Worm (Caenorhabditis elegans) whole organism, late embryonic: Measurements from ENCODE around the gene ceeh-1.

Experiments
- C38D4.7 ChIP-seq: fragments of 200-800 bp; sonication (Bioruptor generic); optimal IDR thresholded peaks from 2 replicates; lab custom pipeline; 2018; ENCODE audit warnings: mild to moderate bottlenecking, missing genetic modification characterization, moderate library complexity, missing compliant biosample characterization
- F13H6.1 ChIP-seq: sonication (generic microtip); optimal IDR thresholded peaks from 2 replicates; lab custom pipeline; 2016; ENCODE audit warnings: missing genetic modification characterization, missing compliant biosample characterization
- K02D7.2 ChIP-seq: sonication (generic microtip); optimal IDR thresholded peaks from 2 replicates; lab custom pipeline; 2017; ENCODE audit warnings: mild to moderate bottlenecking, missing genetic modification characterization, missing compliant biosample characterization
- K09A11.1 ChIP-seq: sonication (generic microtip); optimal IDR thresholded peaks from 2 replicates; lab custom pipeline; 2017; ENCODE audit warnings: antibody characterized with exemption, mild to moderate bottlenecking, missing genetic modification characterization, missing compliant biosample characterization; ENCODE audit not compliant: insufficient read depth
- T23F11.4 ChIP-seq: fragments of 200-800 bp; sonication (Bioruptor generic); optimal IDR thresholded peaks from 2 replicates; lab custom pipeline; 2018; ENCODE audit warnings: mild to moderate bottlenecking, missing genetic modification characterization, missing compliant biosample characterization
- Y22D7AL.16 ChIP-seq: sonication (generic microtip); optimal IDR thresholded peaks from 2 replicates; lab custom pipeline; 2016; ENCODE audit warnings: missing genetic modification characterization, missing compliant biosample characterization
- ahr-1 ChIP-seq: sonication (generic microtip); optimal IDR thresholded peaks from 2 replicates; lab custom pipeline; 2016; ENCODE audit warnings: missing genetic modification characterization, missing compliant biosample characterization
- ama-1 ChIP-seq: fragments of 150-350 bp; optimal IDR thresholded peaks from 2 replicates; lab custom pipeline; 2014
- ceh-14 ChIP-seq: sonication (generic microtip); optimal IDR thresholded peaks from 2 replicates; lab custom pipeline; 2016; ENCODE audit warnings: missing genotype, missing genetic modification characterization, missing compliant biosample characterization
- ceh-18 ChIP-seq: sonication (generic microtip); optimal IDR thresholded peaks from 2 replicates; lab custom pipeline; 2016; ENCODE audit warnings: missing genetic modification characterization, missing compliant biosample characterization
- ceh-30 ChIP-seq: fragments of 150-350 bp; optimal IDR thresholded peaks from 2 replicates; lab custom pipeline; 2014; ENCODE audit warnings: missing biosample characterization, missing genetic modification characterization
- ceh-34 ChIP-seq: sonication (generic microtip); optimal IDR thresholded peaks from 2 replicates; lab custom pipeline; 2016; ENCODE audit warnings: mild to moderate bottlenecking, missing genetic modification characterization, missing compliant biosample characterization
- ceh-45 ChIP-seq: fragments of 200-800 bp; sonication (Bioruptor generic); IDR thresholded peaks from 2 replicates; pipeline ENCODE4 v1.3.6; 2022; ENCODE audit warnings: missing genetic modification reagents, missing genetic modification characterization, missing compliant biosample characterization
- ceh-48 ChIP-seq: sonication (generic microtip); optimal IDR thresholded peaks from 2 replicates; lab custom pipeline; 2016; ENCODE audit warnings: missing genetic modification characterization, inconsistent platforms, missing compliant biosample characterization
- ceh-9 ChIP-seq: sonication (generic microtip); optimal IDR thresholded peaks from 2 replicates; lab custom pipeline; 2016; ENCODE audit warnings: mild to moderate bottlenecking, missing genetic modification characterization, inconsistent platforms, missing compliant biosample characterization
- che-1 ChIP-seq: sonication (generic microtip); optimal IDR thresholded peaks from 2 replicates; lab custom pipeline; 2016; ENCODE audit warnings: mild to moderate bottlenecking, missing genetic modification characterization, missing compliant biosample characterization
- dmd-4 ChIP-seq: sonication (generic microtip); optimal IDR thresholded peaks from 2 replicates; lab custom pipeline; 2016; ENCODE audit warnings: borderline replicate concordance, missing genetic modification characterization, missing compliant biosample characterization
- elt-2 ChIP-seq: sonication (generic microtip); optimal IDR thresholded peaks from 2 replicates; lab custom pipeline; 2016; ENCODE audit warnings: missing genetic modification reagents, missing genetic modification characterization, missing compliant biosample characterization
- ets-4 ChIP-seq: sonication (generic microtip); optimal IDR thresholded peaks from 2 replicates; lab custom pipeline; 2016; ENCODE audit warnings: missing genetic modification characterization, missing compliant biosample characterization
- fax-1 ChIP-seq: sonication (generic microtip); optimal IDR thresholded peaks from 2 replicates; lab custom pipeline; 2016; ENCODE audit warnings: missing genotype, missing genetic modification characterization, missing compliant biosample characterization
- fkh-10 ChIP-seq: fragments of 150-350 bp; optimal IDR thresholded peaks from 2 replicates; lab custom pipeline; 2014; ENCODE audit warnings: missing biosample characterization, missing genetic modification reagents, missing genetic modification characterization
- gmeb-2 ChIP-seq: sonication (generic microtip); optimal IDR thresholded peaks from 2 replicates; lab custom pipeline; 2016; ENCODE audit warnings: missing genetic modification characterization, inconsistent platforms, missing compliant biosample characterization
- hlh-15 ChIP-seq: sonication (generic microtip); optimal IDR thresholded peaks from 2 replicates; lab custom pipeline; 2016; ENCODE audit warnings: missing genetic modification characterization, missing compliant biosample characterization
- hlh-30 ChIP-seq: sonication (generic microtip); optimal IDR thresholded peaks from 2 replicates; lab custom pipeline; 2017; ENCODE audit warnings: antibody characterized with exemption, missing genetic modification characterization, missing compliant biosample characterization; ENCODE audit not compliant: insufficient read depth
- hlh-8 ChIP-seq: sonication (generic microtip); optimal IDR thresholded peaks from 2 replicates; lab custom pipeline; 2016; ENCODE audit warnings: missing genotype, missing genetic modification characterization, missing compliant biosample characterization
- lim-6 ChIP-seq: sonication (generic microtip); optimal IDR thresholded peaks from 2 replicates; lab custom pipeline; 2016; ENCODE audit warnings: missing genetic modification characterization, missing compliant biosample characterization
- madf-2 ChIP-seq: sonication (generic microtip); optimal IDR thresholded peaks from 2 replicates; lab custom pipeline; 2017; ENCODE audit warnings: missing genetic modification characterization, missing compliant biosample characterization
- mec-3 ChIP-seq: sonication (generic microtip); optimal IDR thresholded peaks from 2 replicates; lab custom pipeline; 2016; ENCODE audit warnings: borderline replicate concordance, missing genetic modification characterization, missing compliant biosample characterization
- nfya-1 ChIP-seq: sonication (generic microtip); optimal IDR thresholded peaks from 2 replicates; lab custom pipeline; 2017; ENCODE audit warnings: missing genetic modification characterization, mild to moderate bottlenecking, missing compliant biosample characterization, antibody characterized with exemption, moderate library complexity
- nhr-232 ChIP-seq: sonication (generic microtip); optimal IDR thresholded peaks from 2 replicates; lab custom pipeline; 2016; ENCODE audit warnings: missing genetic modification characterization, missing compliant biosample characterization
- npax-4 ChIP-seq: sonication (generic microtip); optimal IDR thresholded peaks from 2 replicates; lab custom pipeline; 2016; ENCODE audit warnings: missing genetic modification characterization, missing compliant biosample characterization
- odd-2 ChIP-seq: sonication (generic microtip); optimal IDR thresholded peaks from 2 replicates; lab custom pipeline; 2017; ENCODE audit warnings: antibody characterized with exemption, mild to moderate bottlenecking, missing genetic modification characterization, missing compliant biosample characterization
- pag-3 ChIP-seq: sonication (generic microtip); optimal IDR thresholded peaks from 2 replicates; lab custom pipeline; 2016; ENCODE audit warnings: missing compliant biosample characterization, missing genetic modification characterization, borderline replicate concordance
- pat-9 ChIP-seq: fragments of 200-800 bp; sonication (Bioruptor generic); optimal IDR thresholded peaks from 2 replicates; lab custom pipeline; 2018; ENCODE audit warnings: mild to moderate bottlenecking, missing genetic modification characterization, moderate library complexity, missing compliant biosample characterization
- pax-1 ChIP-seq: fragments of 150-350 bp; optimal IDR thresholded peaks from 2 replicates; lab custom pipeline; 2014; ENCODE audit warnings: missing biosample characterization, missing genetic modification characterization
- pha-4 ChIP-seq: fragments of 150-350 bp; optimal IDR thresholded peaks from 2 replicates; lab custom pipeline; 2018; ENCODE audit warnings: missing biosample characterization, missing genetic modification reagents, missing genetic modification characterization
- pqm-1 ChIP-seq: sonication (generic microtip); optimal IDR thresholded peaks from 2 replicates; lab custom pipeline; 2016; ENCODE audit warnings: missing genetic modification characterization, missing compliant biosample characterization
- pros-1 ChIP-seq: fragments of 150-350 bp; optimal IDR thresholded peaks from 2 replicates; lab custom pipeline; 2014; ENCODE audit warnings: missing biosample characterization, missing genetic modification reagents, missing genetic modification characterization
- ref-2 ChIP-seq: sonication (generic microtip); optimal IDR thresholded peaks from 2 replicates; lab custom pipeline; 2016; ENCODE audit warnings: missing genetic modification characterization, missing compliant biosample characterization
- rnt-1 ChIP-seq: sonication (generic microtip); optimal IDR thresholded peaks from 2 replicates; lab custom pipeline; 2016; ENCODE audit warnings: missing genetic modification characterization, missing compliant biosample characterization
- sdc-2 ChIP-seq: sonication (generic microtip); optimal IDR thresholded peaks from 2 replicates; lab custom pipeline; 2016; ENCODE audit warnings: missing genotype, missing genetic modification characterization, missing compliant biosample characterization
- sox-2 ChIP-seq: fragments of 200-800 bp; sonication (Bioruptor generic); IDR thresholded peaks from 2 replicates; pipeline ENCODE4 v1.3.6; 2022; ENCODE audit warnings: missing genetic modification reagents, missing genetic modification characterization, missing compliant biosample characterization
- sox-4 ChIP-seq: sonication (generic microtip); optimal IDR thresholded peaks from 2 replicates; lab custom pipeline; 2017; ENCODE audit warnings: mild to moderate bottlenecking, missing genetic modification characterization, inconsistent platforms, missing compliant biosample characterization
- tbx-7 ChIP-seq: sonication (generic microtip); optimal IDR thresholded peaks from 2 replicates; lab custom pipeline; 2016; ENCODE audit warnings: missing genotype, missing genetic modification characterization, missing compliant biosample characterization
- ttx-3 ChIP-seq: sonication (generic microtip); optimal IDR thresholded peaks from 2 replicates; lab custom pipeline; 2016; ENCODE audit warnings: missing genetic modification reagents, missing genetic modification characterization, missing compliant biosample characterization
- unc-42 ChIP-seq: sonication (generic microtip); optimal IDR thresholded peaks from 2 replicates; lab custom pipeline; 2016; ENCODE audit warnings: missing genotype, missing genetic modification characterization, missing compliant biosample characterization
- zip-5 ChIP-seq: sonication (generic microtip); optimal IDR thresholded peaks from 2 replicates; lab custom pipeline; 2016; ENCODE audit warnings: missing genetic modification characterization, missing compliant biosample characterization
- ztf-16 ChIP-seq: sonication (generic microtip); optimal IDR thresholded peaks from 2 replicates; lab custom pipeline; 2017; ENCODE audit warnings: missing genetic modification characterization, missing compliant biosample characterization

The ceeh-1 gene

ce11 chrIII:794984-795596 is 37.0 kb downstream of the ceeh-1 start, which contains the start of gene trpp-11:
Gene trpp-11 (plus strand): TSS chrIII:795136.
- no peak for TF ChIP-seq hlh-30 (tag; lab: Kevin White, UChicago)
- no peak for TF ChIP-seq ref-2
- TF ChIP-seq ceh-34 (tag; lab: Kevin White, UChicago): no peak
- no peak for TF ChIP-seq elt-2 (tag; lab: Kevin White, UChicago)
- TF ChIP-seq K02D7.2 (tag; lab: Kevin White, UChicago): no peak
- TF ChIP-seq che-1 (tag; lab: Kevin White, UChicago): no peak
- no peak for TF ChIP-seq unc-42 (tag; lab: Kevin White, UChicago)
- TF ChIP-seq hlh-15 (tag; lab: Kevin White, UChicago): no peak

DNA sequence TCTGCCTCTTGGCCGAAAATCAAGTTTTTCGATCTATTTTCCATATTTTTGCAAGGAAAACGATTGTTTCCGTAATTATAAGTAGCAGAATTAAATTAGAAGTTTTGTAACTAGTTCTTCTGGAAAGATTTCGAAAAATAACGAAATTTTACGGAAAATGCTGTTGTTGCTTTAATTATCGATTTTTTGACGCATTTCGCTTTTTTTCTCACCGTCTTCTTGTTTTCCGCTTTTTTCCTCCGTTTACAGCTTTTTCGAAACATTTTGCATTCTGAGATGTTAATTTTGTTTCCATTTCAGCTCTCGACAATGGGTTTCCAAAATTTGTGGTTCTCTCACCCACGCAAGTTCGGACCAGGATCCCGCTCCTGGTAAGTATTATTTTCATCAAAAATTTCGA is 38.1 kb downstream of the ceeh-1 start, which contains the start of gene rps-29:
Gene rps-29, plus strand, starts transcription at position 301 of the 400 bp plus-strand sequence.
- no peak for TF ChIP-seq ceh-30 (tag; lab: Kevin White, UChicago)
- peak; percentile 30 for TF ChIP-seq ceh-48 (tag; lab: Kevin White, UChicago)

ce11 chrIII:793595-793994 is 38.5 kb downstream of the ceeh-1 start, which contains the start of gene snt-2:
Gene snt-2 (minus strand): TSS chrIII:793733.
- no peak for TF ChIP-seq nhr-232 (tag; lab: Kevin White, UChicago)
- no peak for TF ChIP-seq ztf-16 (tag; lab: Kevin White, UChicago)
- TF ChIP-seq mec-3: no peak
- no peak for TF ChIP-seq sdc-2 (tag; lab: Kevin White, UChicago)
- no peak for TF ChIP-seq sox-2
- TF ChIP-seq ceh-18 (tag; lab: Kevin White, UChicago): peak; percentile 17
- TF ChIP-seq ceh-14: no peak
- TF ChIP-seq sox-4 (tag; lab: Kevin White, UChicago): no peak
- TF ChIP-seq Y22D7AL.16 (tag; lab: Kevin White, UChicago): no peak
- TF ChIP-seq pros-1: peak; percentile 8
- TF ChIP-seq hlh-15 (tag; lab: Kevin White, UChicago): no peak
- TF ChIP-seq pat-9 (tag; lab: Kevin White, UChicago): no peak
- peak; percentile 38 for TF ChIP-seq elt-2 (tag; lab: Kevin White, UChicago)
- no peak for TF ChIP-seq K09A11.1
- no peak for TF ChIP-seq rnt-1 (tag; lab: Kevin White, UChicago)
- TF ChIP-seq dmd-4 (tag; lab: Kevin White, UChicago): no peak
- no peak for TF ChIP-seq madf-2
- TF ChIP-seq zip-5 (tag; lab: Kevin White, UChicago): no peak
- no peak for TF ChIP-seq ttx-3 (tag; lab: Kevin White, UChicago)
- no peak for TF ChIP-seq fax-1 (tag; lab: Kevin White, UChicago)
- no peak for TF ChIP-seq hlh-8 (tag; lab: Kevin White, UChicago)
- TF ChIP-seq pax-1: peak; percentile 19
- TF ChIP-seq odd-2: no peak
- TF ChIP-seq fkh-10: no peak
- TF ChIP-seq ceh-9 (tag; lab: Kevin White, UChicago): no peak
- TF ChIP-seq ceh-48 (tag; lab: Kevin White, UChicago): no peak
- no peak for TF ChIP-seq pag-3 (tag; lab: Kevin White, UChicago)
- no peak for TF ChIP-seq ets-4 (tag; lab: Kevin White, UChicago)
- TF ChIP-seq F13H6.1 (tag; lab: Kevin White, UChicago): no peak
- no peak for TF ChIP-seq che-1 (tag; lab: Kevin White, UChicago)
- no peak for TF ChIP-seq tbx-7
- TF ChIP-seq pha-4 (tag; lab: Kevin White, UChicago): no peak
- no peak for TF ChIP-seq ahr-1 (tag; lab: Kevin White, UChicago)
- TF ChIP-seq K02D7.2 (tag; lab: Kevin White, UChicago): no peak
- no peak for TF ChIP-seq gmeb-2 (tag; lab: Kevin White, UChicago)
- TF ChIP-seq ama-1 (lab: Kevin White, UChicago): no peak
- TF ChIP-seq C38D4.7 (GFP tag; lab: Kevin White, UChicago): no peak
- peak; percentile 87 for TF ChIP-seq nfya-1 (tag; lab: Kevin White, UChicago)
- peak; percentile 31 for TF ChIP-seq unc-42 (tag; lab: Kevin White, UChicago)
- TF ChIP-seq T23F11.4 (GFP tag; lab: Kevin White, UChicago): no peak
- TF ChIP-seq ceh-45 (GFP tag; lab: Robert Waterston, UW): no peak
- no peak for TF ChIP-seq lim-6
- no peak for TF ChIP-seq pqm-1 (tag; lab: Kevin White, UChicago)
- no peak for TF ChIP-seq npax-4 (tag; lab: Kevin White, UChicago)
